Fruit fly (Drosophila melanogaster) whole organism, embryonic: ENCODE data around the gene aop.

Experiments used
- Awh ChIP-seq: fragments of 200-800 bp; sonication (Bioruptor generic); IDR thresholded peaks from 2 replicates; pipeline ENCODE4, ENCODE4 v1.3.6; 2022; ENCODE audit warnings: missing biosample characterization, missing genetic modification characterization
- B-H2 ChIP-seq: fragments of 200-800 bp; sonication (Bioruptor generic); optimal IDR thresholded peaks from 2 replicates; lab custom pipeline; 2018; ENCODE audit warnings: missing biosample characterization, mild to moderate bottlenecking, missing genetic modification characterization
- Bgb ChIP-seq: fragments of 200-800 bp; sonication (Bioruptor generic); IDR thresholded peaks from 2 replicates; pipeline ENCODE4 v1.3.6; 2022; ENCODE audit warnings: missing biosample characterization, missing genetic modification characterization; ENCODE audit not compliant: partially characterized antibody
- CG10366 ChIP-seq: fragments of 200-800 bp; sonication (Bioruptor generic); IDR thresholded peaks from 2 replicates; pipeline ENCODE4 v1.3.6; 2022; ENCODE audit warnings: missing biosample characterization, missing genetic modification characterization
- CG12071 ChIP-seq: fragments of 200-800 bp; sonication (Bioruptor generic); optimal IDR thresholded peaks from 3 replicates; lab custom pipeline; 2018; ENCODE audit warnings: missing biosample characterization, mild to moderate bottlenecking, missing genetic modification characterization
- CG13123 ChIP-seq: fragments of 200-800 bp; sonication (Bioruptor generic); optimal IDR thresholded peaks from 2 replicates; lab custom pipeline; 2016; ENCODE audit warnings: missing biosample characterization, missing genetic modification characterization
- CG15269 ChIP-seq: fragments of 200-800 bp; sonication (Bioruptor generic); optimal IDR thresholded peaks from 2 replicates; lab custom pipeline; 2018; ENCODE audit warnings: missing biosample characterization, mild to moderate bottlenecking, missing genetic modification characterization, moderate library complexity
- CG17186 ChIP-seq: fragments of 200-800 bp; sonication (Bioruptor generic); optimal IDR thresholded peaks from 3 replicates; lab custom pipeline; 2017; ENCODE audit warnings: missing biosample characterization, missing genetic modification reagents, missing genetic modification characterization
- CG17361 ChIP-seq: fragments of 200-800 bp; sonication (Bioruptor generic); IDR thresholded peaks from 3 replicates; pipeline ENCODE4 v1.3.6; 2022; ENCODE audit warnings: missing biosample characterization, missing genetic modification characterization
- CG3065 ChIP-seq: fragments of 200-800 bp; sonication (Bioruptor generic); optimal IDR thresholded peaks from 2 replicates; lab custom pipeline; 2016; ENCODE audit warnings: missing biosample characterization, missing genetic modification characterization
- CG3163 ChIP-seq: fragments of 200-800 bp; sonication (Bioruptor generic); optimal IDR thresholded peaks from 3 replicates; lab custom pipeline; 2016; ENCODE audit warnings: missing biosample characterization, missing genetic modification characterization
- CG3407 ChIP-seq: fragments of 200-800 bp; sonication (Bioruptor generic); optimal IDR thresholded peaks from 2 replicates; lab custom pipeline; 2018; ENCODE audit warnings: missing biosample characterization, mild to moderate bottlenecking, missing genetic modification characterization
- CG4328 ChIP-seq: fragments of 200-800 bp; sonication (Bioruptor generic); optimal IDR thresholded peaks from 3 replicates; lab custom pipeline; 2017; ENCODE audit warnings: missing biosample characterization, missing genetic modification reagents, missing genetic modification characterization
- CG4404 ChIP-seq: fragments of 200-800 bp; sonication (Bioruptor generic); IDR thresholded peaks from 2 replicates; pipeline ENCODE4 v1.3.6; 2022; ENCODE audit warnings: missing biosample characterization, missing genetic modification characterization
- CG4730 ChIP-seq: fragments of 200-800 bp; sonication (Bioruptor generic); IDR thresholded peaks from 2 replicates; pipeline ENCODE4 v1.3.6; 2022; ENCODE audit warnings: missing biosample characterization, missing genetic modification characterization
- CG6689 ChIP-seq: fragments of 200-800 bp; sonication (Bioruptor generic); IDR thresholded peaks from 2 replicates; pipeline ENCODE4 v1.3.6; 2022; ENCODE audit warnings: missing biosample characterization, missing genetic modification characterization
- CG7556 ChIP-seq: fragments of 200-800 bp; sonication (Bioruptor generic); optimal IDR thresholded peaks from 2 replicates; lab custom pipeline; 2017; ENCODE audit warnings: missing biosample characterization, mild to moderate bottlenecking, missing genetic modification characterization
- Dfd ChIP-seq, 2 experiments: fragments of >200 bp; optimal IDR thresholded peaks; 2 replicates each; lab custom pipeline; 2017; ENCODE audit warnings: missing biosample characterization in 2 of 2, missing genetic modification characterization in 2 of 2
- Dip2 ChIP-seq: fragments of 200-800 bp; sonication (Bioruptor generic); IDR thresholded peaks from 2 replicates; pipeline ENCODE4 v1.3.6; 2022; ENCODE audit warnings: missing biosample characterization, missing genetic modification characterization
- Dll ChIP-seq: fragments of 200-800 bp; sonication (Bioruptor generic); IDR thresholded peaks from 4 replicates; pipeline ENCODE4 v1.3.6; 2022; ENCODE audit warnings: missing biosample characterization, missing genetic modification characterization; ENCODE audit not compliant: partially characterized antibody
- Fer2 ChIP-seq: fragments of 200-800 bp; sonication (Bioruptor generic); optimal IDR thresholded peaks from 2 replicates; lab custom pipeline; 2018; ENCODE audit warnings: missing biosample characterization, mild to moderate bottlenecking, missing genetic modification characterization, moderate library complexity
- HmgD ChIP-seq: fragments of 200-800 bp; sonication (Bioruptor generic); optimal IDR thresholded peaks from 3 replicates; lab custom pipeline; 2016; ENCODE audit warnings: missing biosample characterization, missing genetic modification characterization
- HmgZ ChIP-seq: fragments of 200-800 bp; sonication (Bioruptor generic); optimal IDR thresholded peaks from 2 replicates; lab custom pipeline; 2018; ENCODE audit warnings: missing biosample characterization, mild to moderate bottlenecking, missing genetic modification characterization
- Kr ChIP-seq: fragments of 200-800 bp; sonication (Bioruptor generic); optimal IDR thresholded peaks from 2 replicates; lab custom pipeline; 2017; ENCODE audit warnings: missing biosample characterization, mild to moderate bottlenecking, missing genetic modification characterization
- MESR4 ChIP-seq: fragments of 200-800 bp; sonication (Bioruptor generic); optimal IDR thresholded peaks from 2 replicates; lab custom pipeline; 2018; ENCODE audit warnings: missing biosample characterization, mild to moderate bottlenecking, missing genetic modification characterization, moderate library complexity
- Med ChIP-seq: fragments of 200-800 bp; sonication (Bioruptor generic); peaks from one replicate; lab custom pipeline; 2016; ENCODE audit warnings: missing biosample characterization, missing genetic modification characterization, mild to moderate bottlenecking, inconsistent platforms, moderate library complexity
- Ptx1 ChIP-seq: fragments of 200-800 bp; sonication (Bioruptor generic); IDR thresholded peaks from 2 replicates; pipeline ENCODE4 v1.3.6; 2022; ENCODE audit warnings: missing biosample characterization, missing genetic modification characterization
- Scr ChIP-seq: fragments of 200-800 bp; sonication (Bioruptor generic); IDR thresholded peaks from 2 replicates; pipeline ENCODE4 v1.3.6; 2022; ENCODE audit warnings: missing biosample characterization, missing genetic modification characterization; ENCODE audit not compliant: partially characterized antibody
- Side ChIP-seq: fragments of 200-800 bp; sonication (Bioruptor generic); optimal IDR thresholded peaks from 2 replicates; lab custom pipeline; 2016; ENCODE audit warnings: missing biosample characterization, missing genetic modification characterization
- Sox102F ChIP-seq: fragments of 200-800 bp; sonication (Bioruptor generic); optimal IDR thresholded peaks from 2 replicates; lab custom pipeline; 2018; ENCODE audit warnings: missing biosample characterization, mild to moderate bottlenecking, missing genetic modification characterization, moderate library complexity
- abd-A ChIP-seq: fragments of 200-800 bp; sonication (Bioruptor generic); optimal IDR thresholded peaks from 3 replicates; lab custom pipeline; 2019; ENCODE audit warnings: missing biosample characterization, mild to moderate bottlenecking, missing genetic modification characterization, moderate library complexity
- ash1 ChIP-seq: fragments of 200-800 bp; sonication (Bioruptor generic); optimal IDR thresholded peaks from 2 replicates; lab custom pipeline; 2018; ENCODE audit warnings: missing biosample characterization, mild to moderate bottlenecking, missing genetic modification characterization
- bab2 ChIP-seq: fragments of 200-800 bp; sonication (Bioruptor generic); optimal IDR thresholded peaks from 2 replicates; lab custom pipeline; 2016; ENCODE audit warnings: missing biosample characterization, missing genetic modification characterization
- crc ChIP-seq: fragments of 200-800 bp; sonication (Bioruptor generic); optimal IDR thresholded peaks from 2 replicates; lab custom pipeline; 2016; ENCODE audit warnings: missing biosample characterization, missing genetic modification characterization
- crp ChIP-seq, 2 experiments: fragments of 200-800 bp; sonication (Bioruptor generic); optimal IDR thresholded peaks; 2 replicates in 1 of 2; 3 replicates in 1 of 2; lab custom pipeline; 2017; ENCODE audit warnings: missing biosample characterization in 2 of 2, missing genetic modification characterization in 2 of 2, mild to moderate bottlenecking in 1 of 2, moderate library complexity in 1 of 2
- cwo ChIP-seq: fragments of 200-800 bp; sonication (Bioruptor generic); optimal IDR thresholded peaks from 3 replicates; lab custom pipeline; 2017; ENCODE audit warnings: missing biosample characterization, missing genetic modification characterization, mild to moderate bottlenecking, moderate library complexity, missing genetic modification reagents
- da ChIP-seq: fragments of 200-800 bp; sonication (Bioruptor generic); optimal IDR thresholded peaks from 2 replicates; lab custom pipeline; 2016; ENCODE audit warnings: missing biosample characterization, missing genetic modification characterization
- dimm ChIP-seq: fragments of 200-800 bp; sonication (Bioruptor generic); IDR thresholded peaks from 2 replicates; pipeline ENCODE4 v1.3.6; 2022; ENCODE audit warnings: missing biosample characterization, missing genetic modification characterization
- disco-r ChIP-seq: fragments of 200-800 bp; sonication (Bioruptor generic); optimal IDR thresholded peaks from 2 replicates; lab custom pipeline; 2016; ENCODE audit warnings: missing biosample characterization, missing genetic modification characterization
- emc ChIP-seq: fragments of 200-800 bp; sonication (Bioruptor generic); optimal IDR thresholded peaks from 2 replicates; lab custom pipeline; 2016; ENCODE audit warnings: missing biosample characterization, missing genetic modification characterization
- gcm ChIP-seq: fragments of 200-800 bp; sonication (Bioruptor generic); optimal IDR thresholded peaks from 2 replicates; lab custom pipeline; 2019; ENCODE audit warnings: missing biosample characterization, mild to moderate bottlenecking, missing genetic modification characterization, moderate library complexity
- gsb ChIP-seq: fragments of 200-800 bp; sonication (Bioruptor generic); IDR thresholded peaks from 2 replicates; pipeline ENCODE4 v1.3.6; 2022; ENCODE audit warnings: missing biosample characterization, missing genetic modification characterization
- lbe ChIP-seq: fragments of 200-800 bp; sonication (Bioruptor generic); optimal IDR thresholded peaks from 2 replicates; lab custom pipeline; 2016; ENCODE audit warnings: missing biosample characterization, mild to moderate bottlenecking, missing genetic modification characterization
- otp ChIP-seq: fragments of 200-800 bp; sonication (Bioruptor generic); IDR thresholded peaks from 3 replicates; pipeline ENCODE4, ENCODE4 v1.3.6; 2022; ENCODE audit warnings: missing biosample characterization, missing genetic modification characterization
- row ChIP-seq: fragments of 200-800 bp; sonication (Bioruptor generic); IDR thresholded peaks from 3 replicates; pipeline ENCODE4 v1.3.6; 2022; ENCODE audit warnings: missing biosample characterization, missing genetic modification characterization
- sna ChIP-seq: fragments of 200-800 bp; sonication (Bioruptor generic); IDR thresholded peaks from 2 replicates; pipeline ENCODE4 v1.3.6; 2022; ENCODE audit warnings: missing biosample characterization, missing genetic modification characterization; ENCODE audit not compliant: partially characterized antibody
- tap ChIP-seq: fragments of 200-800 bp; optimal IDR thresholded peaks from 3 replicates; lab custom pipeline; 2019; ENCODE audit warnings: missing biosample characterization, mild to moderate bottlenecking, missing genetic modification characterization, moderate library complexity
- ttk ChIP-seq: fragments of 200-800 bp; sonication (Bioruptor generic); IDR thresholded peaks from 2 replicates; pipeline ENCODE4 v2.1.2; 2022; ENCODE audit warnings: missing biosample characterization, missing genetic modification characterization
- wek ChIP-seq: fragments of 200-800 bp; sonication (Bioruptor generic); optimal IDR thresholded peaks from 3 replicates; lab custom pipeline; 2018; ENCODE audit warnings: missing biosample characterization, mild to moderate bottlenecking, missing genetic modification characterization, moderate library complexity

aop gene

dm6 chr2L:2177969-2178809, at the start of gene aop (continued):
- TF ChIP-seq Ptx1 (GFP tag; lab: Robert Waterston, UW) (no peak), CG4730 (no peak), CG7556 (peak; percentile 13), sna (GFP tag; lab: Robert Waterston, UW) (no peak), ttk (GFP tag; lab: Robert Waterston, UW) (no peak), otp (GFP tag; lab: Robert Waterston, UW) (peak; percentile 33; the same call in 1 of the 3 replicates), CG13123 (no peak), gcm (GFP tag; lab: Kevin White, UChicago) (no peak), abd-A (tag; lab: Kevin White, UChicago) (peak; percentile 57), ash1 (peak; percentile 71), Med (GFP tag; lab: Kevin White, UChicago) (peak; percentile 90), tap (tag; lab: Kevin White, UChicago) (peak; percentile 19), crp (GFP tag; optimal IDR thresholded peaks at IDR 0.05; lab: Kevin White, UChicago) (no peak), wek (no peak), bab2 (no peak), CG12071 (GFP tag; lab: Kevin White, UChicago) (peak; percentile 56), CG15269 (tag; lab: Kevin White, UChicago) (peak; percentile 23), Dip2 (GFP tag; lab: Robert Waterston, UW) (no peak), Bgb (GFP tag; lab: Robert Waterston, UW) (peak; percentile 7; the same call in 1 of the 2 replicates), Sox102F (no peak), CG4328 (peak; percentile 21), CG17361 (no peak), HmgZ (tag; lab: Kevin White, UChicago) (peak; percentile 52), Fer2 (tag; lab: Kevin White, UChicago) (no peak), gsb (no peak), cwo (no peak), lbe (GFP tag; lab: Kevin White, UChicago) (peak; percentile 3), disco-r (GFP tag; lab: Kevin White, UChicago) (no peak), CG3065 (GFP tag; lab: Kevin White, UChicago) (no peak), CG3407 (peak; percentile 5), CG4404 (GFP tag; lab: Robert Waterston, UW) (no peak), Side (GFP tag; lab: Kevin White, UChicago) (no peak), CG6689 (GFP tag; lab: Robert Waterston, UW) (no peak), Dfd (GFP tag; optimal IDR thresholded peaks at IDR 0.05; lab: Kevin White, UChicago) (no peak), Kr (GFP tag; lab: Kevin White, UChicago) (no peak), da (GFP tag; lab: Kevin White, UChicago) (no peak), MESR4 (GFP tag; lab: Kevin White, UChicago) (no peak), CG10366 (GFP tag; lab: Robert Waterston, UW) (no peak), Scr (GFP tag; lab: Robert Waterston, UW) (no peak), row (GFP tag; lab: Robert Waterston, UW) (peak; percentile 23; the same call in 1 of the 3 replicates), emc (GFP tag; lab: Kevin White, UChicago) (no peak), HmgD (no peak), CG3163 (GFP tag; lab: Kevin White, UChicago) (peak; percentile 78), Awh (GFP tag; lab: Robert Waterston, UW) (no peak), dimm (GFP tag; lab: Robert Waterston, UW) (no peak), B-H2 (peak; percentile 36), crc (GFP tag; lab: Kevin White, UChicago) (no peak), Dll (0 out of 4 replicates have a peak, but pooled peaks have one; percentile 22), CG17186 (GFP tag; lab: Kevin White, UChicago) (peak; percentile 8)
